Fruit fly (Drosophila melanogaster) whole organism, embryonic: ENCODE data around the gene Shc.
A peak's percentile ranks its signal among the peaks of the same experiment; 100 is the strongest.

Experiments used
- Atf6 ChIP-seq: fragments of 200-800 bp; sonication (Bioruptor generic); IDR thresholded peaks from 2 replicates; pipeline ENCODE4 v1.3.6; 2022; ENCODE audit warnings: missing biosample characterization, missing genetic modification characterization
- Bgb ChIP-seq: fragments of 200-800 bp; sonication (Bioruptor generic); IDR thresholded peaks from 2 replicates; pipeline ENCODE4 v1.3.6; 2022; ENCODE audit warnings: missing biosample characterization, missing genetic modification characterization; ENCODE audit not compliant: partially characterized antibody
- CG10543 ChIP-seq: fragments of 200-800 bp; sonication (Bioruptor generic); optimal IDR thresholded peaks from 3 replicates; lab custom pipeline; 2017; ENCODE audit warnings: missing biosample characterization, mild to moderate bottlenecking, missing genetic modification characterization, moderate library complexity
- CG11093 ChIP-seq: fragments of 200-800 bp; sonication (Bioruptor generic); IDR thresholded peaks from 3 replicates; pipeline ENCODE4 v1.3.6; 2022; ENCODE audit warnings: missing biosample characterization, missing genetic modification characterization
- CG11247 ChIP-seq: fragments of 200-800 bp; sonication (Bioruptor generic); IDR thresholded peaks from 2 replicates; pipeline ENCODE4 v1.3.6; 2022; ENCODE audit warnings: missing biosample characterization, missing genetic modification characterization
- CG11560 ChIP-seq: fragments of 200-800 bp; sonication (Bioruptor generic); IDR thresholded peaks from 3 replicates; pipeline ENCODE4 v1.3.6; 2022; ENCODE audit warnings: missing biosample characterization, missing genetic modification characterization
- CG13424 ChIP-seq: fragments of 200-800 bp; sonication (Bioruptor generic); optimal IDR thresholded peaks from 2 replicates; lab custom pipeline; 2019; ENCODE audit warnings: missing biosample characterization, mild to moderate bottlenecking, missing genetic modification characterization, moderate library complexity
- CG14860 ChIP-seq: fragments of 200-800 bp; sonication (Bioruptor generic); IDR thresholded peaks from 3 replicates; pipeline ENCODE4 v1.3.6; 2022; ENCODE audit warnings: missing biosample characterization, missing genetic modification characterization; ENCODE audit not compliant: partially characterized antibody
- CG15073 ChIP-seq: fragments of 200-800 bp; sonication (Bioruptor generic); optimal IDR thresholded peaks from 2 replicates; lab custom pipeline; 2016; ENCODE audit warnings: missing biosample characterization, missing genetic modification characterization
- CG15696 ChIP-seq: fragments of 200-800 bp; sonication (Bioruptor generic); optimal IDR thresholded peaks from 2 replicates; lab custom pipeline; 2019; ENCODE audit warnings: missing biosample characterization, mild to moderate bottlenecking, missing genetic modification characterization, moderate library complexity
- CG16813 ChIP-seq: fragments of 200-800 bp; sonication (Bioruptor generic); IDR thresholded peaks from 3 replicates; pipeline ENCODE4 v1.3.6; 2022; ENCODE audit warnings: missing biosample characterization, missing genetic modification characterization; ENCODE audit not compliant: partially characterized antibody
- CG16863 ChIP-seq: fragments of 200-800 bp; sonication (Bioruptor generic); optimal IDR thresholded peaks from 3 replicates; lab custom pipeline; 2016; ENCODE audit warnings: missing biosample characterization, missing genetic modification characterization
- CG2120 ChIP-seq: fragments of 200-800 bp; sonication (Bioruptor generic); optimal IDR thresholded peaks from 3 replicates; lab custom pipeline; 2016; ENCODE audit warnings: missing biosample characterization, missing genetic modification characterization
- CG2199 ChIP-seq: fragments of 200-800 bp; sonication (Bioruptor generic); IDR thresholded peaks from 3 replicates; pipeline ENCODE4 v1.3.6; 2022; ENCODE audit warnings: missing biosample characterization, missing genetic modification characterization
- CG30431 ChIP-seq: fragments of 200-800 bp; sonication (Bioruptor generic); optimal IDR thresholded peaks from 2 replicates; lab custom pipeline; 2017; ENCODE audit warnings: missing biosample characterization, missing genetic modification characterization
- CG31388 ChIP-seq: fragments of 200-800 bp; sonication (Bioruptor generic); optimal IDR thresholded peaks from 2 replicates; lab custom pipeline; 2016; ENCODE audit warnings: missing biosample characterization, missing genetic modification characterization
- CG33557 ChIP-seq: fragments of 200-800 bp; sonication (Bioruptor generic); optimal IDR thresholded peaks from 2 replicates; lab custom pipeline; 2019; ENCODE audit warnings: missing biosample characterization, mild to moderate bottlenecking, missing genetic modification characterization, moderate library complexity
- CG3847 ChIP-seq: fragments of 200-800 bp; sonication (Bioruptor generic); IDR thresholded peaks from 2 replicates; pipeline ENCODE4 v1.3.6; 2022; ENCODE audit warnings: missing biosample characterization, missing genetic modification characterization
- CG43689 ChIP-seq: fragments of 200-800 bp; sonication (Bioruptor generic); IDR thresholded peaks from 2 replicates; pipeline ENCODE4 v1.3.6; 2022; ENCODE audit warnings: missing biosample characterization, missing genetic modification characterization
- CG4404 ChIP-seq: fragments of 200-800 bp; sonication (Bioruptor generic); IDR thresholded peaks from 2 replicates; pipeline ENCODE4 v1.3.6; 2022; ENCODE audit warnings: missing biosample characterization, missing genetic modification characterization
- CG6175 ChIP-seq: fragments of 200-800 bp; sonication (Bioruptor generic); IDR thresholded peaks from 3 replicates; pipeline ENCODE4 v1.3.6; 2022; ENCODE audit warnings: missing biosample characterization, missing genetic modification characterization
- CG6683 ChIP-seq: fragments of 200-800 bp; sonication (Bioruptor generic); optimal IDR thresholded peaks from 2 replicates; lab custom pipeline; 2017; ENCODE audit warnings: missing biosample characterization, mild to moderate bottlenecking, missing genetic modification characterization, missing genetic modification reagents
- CG6854 ChIP-seq: fragments of 200-800 bp; sonication (Bioruptor generic); optimal IDR thresholded peaks from 3 replicates; lab custom pipeline; 2017; ENCODE audit warnings: missing biosample characterization, mild to moderate bottlenecking, missing genetic modification characterization
- CG7556 ChIP-seq: fragments of 200-800 bp; sonication (Bioruptor generic); optimal IDR thresholded peaks from 2 replicates; lab custom pipeline; 2017; ENCODE audit warnings: missing biosample characterization, mild to moderate bottlenecking, missing genetic modification characterization
- CG7963 ChIP-seq: fragments of 200-800 bp; sonication (Bioruptor generic); IDR thresholded peaks from 3 replicates; pipeline ENCODE4 v1.3.6; 2022; ENCODE audit warnings: missing biosample characterization, missing genetic modification characterization; ENCODE audit not compliant: partially characterized antibody
- CG8359 ChIP-seq: fragments of 200-800 bp; sonication (Bioruptor generic); optimal IDR thresholded peaks from 2 replicates; lab custom pipeline; 2017; ENCODE audit warnings: missing biosample characterization, mild to moderate bottlenecking, missing genetic modification characterization, borderline replicate concordance
- CG8765 ChIP-seq: fragments of 200-800 bp; sonication (Bioruptor generic); IDR thresholded peaks from 2 replicates; pipeline ENCODE4 v1.3.6; 2022; ENCODE audit warnings: missing biosample characterization, missing genetic modification characterization
- CG9797 ChIP-seq: fragments of 200-800 bp; sonication (Bioruptor generic); optimal IDR thresholded peaks from 3 replicates; lab custom pipeline; 2018; ENCODE audit warnings: missing biosample characterization, mild to moderate bottlenecking, missing genetic modification characterization
- Dad ChIP-seq: fragments of 200-800 bp; sonication (Bioruptor generic); optimal IDR thresholded peaks from 3 replicates; lab custom pipeline; 2016; ENCODE audit warnings: missing biosample characterization, missing genetic modification characterization
- H15 ChIP-seq: fragments of 200-800 bp; sonication (Bioruptor generic); IDR thresholded peaks from 3 replicates; pipeline ENCODE4 v1.3.6; 2022; ENCODE audit warnings: missing biosample characterization, missing genetic modification characterization
- HLHmδ ChIP-seq: fragments of 200-800 bp; sonication (Bioruptor generic); optimal IDR thresholded peaks from 2 replicates; lab custom pipeline; 2018; ENCODE audit warnings: missing biosample characterization, mild to moderate bottlenecking, missing genetic modification characterization, moderate library complexity
- Hmr ChIP-seq: fragments of 200-800 bp; sonication (Bioruptor generic); optimal IDR thresholded peaks from 3 replicates; lab custom pipeline; 2017; ENCODE audit warnings: mild to moderate bottlenecking, missing biosample characterization, missing genetic modification reagents, missing genetic modification characterization
- Poxn ChIP-seq: fragments of 200-800 bp; sonication (Bioruptor generic); IDR thresholded peaks from 2 replicates; pipeline ENCODE4 v1.3.6; 2022; ENCODE audit warnings: missing biosample characterization, missing genetic modification characterization
- Ravus ChIP-seq: fragments of 200-800 bp; sonication (Bioruptor generic); IDR thresholded peaks from 2 replicates; pipeline ENCODE4 v1.3.6; 2022; ENCODE audit warnings: missing biosample characterization, missing genetic modification characterization
- Taf1 ChIP-seq: fragments of 200-800 bp; sonication (Bioruptor generic); IDR thresholded peaks from 2 replicates; pipeline ENCODE4 v1.3.6; 2022; ENCODE audit warnings: missing biosample characterization, missing genetic modification characterization
- aop ChIP-seq: fragments of 200-800 bp; sonication (Bioruptor generic); IDR thresholded peaks from 2 replicates; pipeline ENCODE4 v1.3.6; 2022; ENCODE audit warnings: missing biosample characterization, missing genetic modification characterization
- bab2 ChIP-seq: fragments of 200-800 bp; sonication (Bioruptor generic); optimal IDR thresholded peaks from 2 replicates; lab custom pipeline; 2016; ENCODE audit warnings: missing biosample characterization, missing genetic modification characterization
- cg ChIP-seq: fragments of 200-800 bp; sonication (Bioruptor generic); optimal IDR thresholded peaks from 3 replicates; lab custom pipeline; 2019; ENCODE audit warnings: missing biosample characterization, mild to moderate bottlenecking, missing genetic modification characterization, moderate library complexity
- crp ChIP-seq, 2 experiments: fragments of 200-800 bp; sonication (Bioruptor generic); optimal IDR thresholded peaks; 2 replicates in 1 of 2; 3 replicates in 1 of 2; lab custom pipeline; 2017; ENCODE audit warnings: missing biosample characterization in 2 of 2, missing genetic modification characterization in 2 of 2, mild to moderate bottlenecking in 1 of 2, moderate library complexity in 1 of 2
- onecut ChIP-seq: fragments of 200-800 bp; sonication (Bioruptor generic); IDR thresholded peaks from 2 replicates; pipeline ENCODE4 v1.3.6; 2022; ENCODE audit warnings: missing biosample characterization, missing genetic modification characterization
- org-1 ChIP-seq: fragments of 200-800 bp; sonication (Bioruptor generic); optimal IDR thresholded peaks from 2 replicates; lab custom pipeline; 2017; ENCODE audit warnings: missing biosample characterization, missing genetic modification characterization
- pan ChIP-seq, 4 experiments: fragments of >200 bp in 3 of 4; fragments of 200-800 bp in 1 of 4; sonication (Bioruptor generic) in 1 of 4; optimal IDR thresholded peaks in 3 of 4; IDR thresholded peaks in 1 of 4; 2 replicates each; pipeline versions ENCODE4 v1.3.6 to Lab custom; 2017 to 2022; ENCODE audit warnings: missing biosample characterization in 2 of 4, missing genetic modification characterization in 2 of 4, mixed read lengths in 1 of 4
- pita ChIP-seq: fragments of 200-800 bp; sonication (Bioruptor generic); optimal IDR thresholded peaks from 2 replicates; lab custom pipeline; 2017; ENCODE audit warnings: missing biosample characterization, mild to moderate bottlenecking, missing genetic modification characterization
- pum ChIP-seq: fragments of 200-800 bp; sonication (Bioruptor generic); optimal IDR thresholded peaks from 2 replicates; lab custom pipeline; 2016; ENCODE audit warnings: missing biosample characterization, missing genetic modification characterization
- scrt ChIP-seq: fragments of 200-800 bp; sonication (Bioruptor generic); optimal IDR thresholded peaks from 2 replicates; lab custom pipeline; 2018; ENCODE audit warnings: missing biosample characterization, mild to moderate bottlenecking, missing genetic modification characterization, moderate library complexity
- sima ChIP-seq: fragments of 200-800 bp; sonication (Bioruptor generic); optimal IDR thresholded peaks from 2 replicates; lab custom pipeline; 2016; ENCODE audit warnings: missing biosample characterization, missing genetic modification characterization
- sna ChIP-seq: fragments of 200-800 bp; sonication (Bioruptor generic); IDR thresholded peaks from 2 replicates; pipeline ENCODE4 v1.3.6; 2022; ENCODE audit warnings: missing biosample characterization, missing genetic modification characterization; ENCODE audit not compliant: partially characterized antibody
- toy ChIP-seq: fragments of 200-800 bp; sonication (Bioruptor generic); IDR thresholded peaks from 2 replicates; pipeline ENCODE4 v1.3.6; 2022; ENCODE audit warnings: missing biosample characterization, missing genetic modification characterization
- usp ChIP-seq: fragments of >200 bp; optimal IDR thresholded peaks from 2 replicates; lab custom pipeline; 2017; ENCODE audit warnings: missing biosample characterization, missing genetic modification characterization

Shc gene

dm6 chr3L:9383345-9384075 is 43.3 kb upstream of the Shc start, which contains the start of gene Hsp27 (continued):
- TF ChIP-seq H15 (GFP tag; lab: Robert Waterston, UW) (peak; percentile 99), CG6854 (GFP tag; lab: Kevin White, UChicago) (peak; percentile 95), CG13424 (tag; lab: Kevin White, UChicago) (peak; percentile 95), CG6683 (GFP tag; lab: Kevin White, UChicago) (peak; percentile 95), CG43689 (GFP tag; lab: Robert Waterston, UW) (peak; percentile 95), pita (GFP tag; lab: Kevin White, UChicago) (no peak), CG6175 (GFP tag; lab: Robert Waterston, UW) (peak; percentile 97), Ravus (GFP tag; lab: Robert Waterston, UW) (peak; percentile 95), CG8765 (peak; percentile 97), toy (GFP tag; lab: Robert Waterston, UW) (peak; percentile 93), CG30431 (GFP tag; lab: Kevin White, UChicago) (peak; percentile 98), crp (GFP tag; optimal IDR thresholded peaks at IDR 0.05; lab: Kevin White, UChicago) (peak; percentile 4 to 66), org-1 (GFP tag; lab: Kevin White, UChicago) (peak; percentile 97), usp (GFP tag; lab: Kevin White, UChicago) (no peak), sima (peak; percentile 68), CG7963 (GFP tag; lab: Robert Waterston, UW) (no peak), cg (peak; percentile 90), scrt (peak; percentile 95), CG14860 (no peak), CG2199 (GFP tag; lab: Robert Waterston, UW) (peak; percentile 99), sna (GFP tag; lab: Robert Waterston, UW) (no peak), CG33557 (GFP tag; lab: Kevin White, UChicago) (peak; percentile 74), Poxn (GFP tag; lab: Robert Waterston, UW) (peak; percentile 84), Bgb (GFP tag; lab: Robert Waterston, UW) (no peak), onecut (GFP tag; lab: Robert Waterston, UW) (peak; percentile 94), bab2 (peak; percentile 93), CG11247 (peak; percentile 98), CG10543 (GFP tag; lab: Kevin White, UChicago) (peak; percentile 74), CG7556 (GFP tag; lab: Kevin White, UChicago) (peak; percentile 98), CG4404 (GFP tag; lab: Robert Waterston, UW) (peak; percentile 99), CG16863 (GFP tag; lab: Kevin White, UChicago) (peak; percentile 87), pan (optimal IDR thresholded peaks at IDR 0.05; lab: Kevin White, UChicago) (no peak), pan (GFP tag; optimal IDR thresholded peaks at IDR 0.05 in 1 of 2, IDR thresholded peaks at IDR 0.05 in 1 of 2) (peak in 1 of 2 experiments; percentile 99), Dad (peak; percentile 96), Atf6 (GFP tag; lab: Robert Waterston, UW) (peak; percentile 97), CG3847 (GFP tag; lab: Robert Waterston, UW) (peak; percentile 96), CG15073 (GFP tag; lab: Kevin White, UChicago) (peak; percentile 85), HLHmδ (GFP tag; lab: Kevin White, UChicago) (no peak), pum (GFP tag; lab: Kevin White, UChicago) (peak; percentile 94), Taf1 (GFP tag; lab: Robert Waterston, UW) (peak; percentile 97), Hmr (peak; percentile 98), CG2120 (peak; percentile 97), aop (GFP tag; lab: Robert Waterston, UW) (peak; percentile 90), CG8359 (GFP tag; lab: Kevin White, UChicago) (peak; percentile 94), CG11560 (tag; lab: Robert Waterston, UW) (peak; percentile 88), CG16813 (no peak), CG15696 (tag; lab: Kevin White, UChicago) (peak; percentile 79), CG31388 (GFP tag; lab: Kevin White, UChicago) (peak; percentile 96), CG9797 (GFP tag; lab: Kevin White, UChicago) (peak; percentile 50), CG11093 (GFP tag; lab: Robert Waterston, UW) (peak; percentile 98)
